Worm (Caenorhabditis elegans) whole organism, late embryonic: ENCODE data around the gene clec-216.

ENCODE experiments used
- C08G9.2 ChIP-seq: sonication (generic microtip); optimal IDR thresholded peaks from 2 replicates; lab custom pipeline; 2016; ENCODE audit warnings: mild to moderate bottlenecking, missing genetic modification characterization, moderate library complexity, missing compliant biosample characterization
- C38D4.7 ChIP-seq: fragments of 200-800 bp; sonication (Bioruptor generic); optimal IDR thresholded peaks from 2 replicates; lab custom pipeline; 2018; ENCODE audit warnings: mild to moderate bottlenecking, missing genetic modification characterization, moderate library complexity, missing compliant biosample characterization
- K09A11.1 ChIP-seq: sonication (generic microtip); optimal IDR thresholded peaks from 2 replicates; lab custom pipeline; 2017; ENCODE audit warnings: antibody characterized with exemption, mild to moderate bottlenecking, missing genetic modification characterization, missing compliant biosample characterization; ENCODE audit not compliant: insufficient read depth
- T23F11.4 ChIP-seq: fragments of 200-800 bp; sonication (Bioruptor generic); optimal IDR thresholded peaks from 2 replicates; lab custom pipeline; 2018; ENCODE audit warnings: mild to moderate bottlenecking, missing genetic modification characterization, missing compliant biosample characterization
- ama-1 ChIP-seq: fragments of 150-350 bp; optimal IDR thresholded peaks from 2 replicates; lab custom pipeline; 2014
- ceh-14 ChIP-seq: sonication (generic microtip); optimal IDR thresholded peaks from 2 replicates; lab custom pipeline; 2016; ENCODE audit warnings: missing genotype, missing genetic modification characterization, missing compliant biosample characterization
- ceh-18 ChIP-seq: sonication (generic microtip); optimal IDR thresholded peaks from 2 replicates; lab custom pipeline; 2016; ENCODE audit warnings: missing genetic modification characterization, missing compliant biosample characterization
- ceh-2 ChIP-seq: sonication (generic microtip); optimal IDR thresholded peaks from 2 replicates; lab custom pipeline; 2016; ENCODE audit warnings: missing genotype, missing genetic modification characterization, missing compliant biosample characterization
- ceh-24 ChIP-seq: sonication (generic microtip); optimal IDR thresholded peaks from 2 replicates; lab custom pipeline; 2016; ENCODE audit warnings: mild to moderate bottlenecking, missing genetic modification characterization, missing compliant biosample characterization
- ceh-30 ChIP-seq: fragments of 150-350 bp; optimal IDR thresholded peaks from 2 replicates; lab custom pipeline; 2014; ENCODE audit warnings: missing biosample characterization, missing genetic modification characterization
- ceh-31 ChIP-seq: sonication (generic microtip); optimal IDR thresholded peaks from 2 replicates; lab custom pipeline; 2016; ENCODE audit warnings: missing genetic modification characterization, missing compliant biosample characterization
- ceh-34 ChIP-seq: sonication (generic microtip); optimal IDR thresholded peaks from 2 replicates; lab custom pipeline; 2016; ENCODE audit warnings: mild to moderate bottlenecking, missing genetic modification characterization, missing compliant biosample characterization
- ceh-48 ChIP-seq: sonication (generic microtip); optimal IDR thresholded peaks from 2 replicates; lab custom pipeline; 2016; ENCODE audit warnings: missing genetic modification characterization, inconsistent platforms, missing compliant biosample characterization
- ceh-6 ChIP-seq: fragments of 200-800 bp; sonication (Bioruptor generic); optimal IDR thresholded peaks from 2 replicates; lab custom pipeline; 2018; ENCODE audit warnings: mild to moderate bottlenecking, missing genetic modification characterization, missing compliant biosample characterization
- ceh-9 ChIP-seq: sonication (generic microtip); optimal IDR thresholded peaks from 2 replicates; lab custom pipeline; 2016; ENCODE audit warnings: mild to moderate bottlenecking, missing genetic modification characterization, inconsistent platforms, missing compliant biosample characterization
- che-1 ChIP-seq: sonication (generic microtip); optimal IDR thresholded peaks from 2 replicates; lab custom pipeline; 2016; ENCODE audit warnings: mild to moderate bottlenecking, missing genetic modification characterization, missing compliant biosample characterization
- dve-1 ChIP-seq: sonication (generic microtip); optimal IDR thresholded peaks from 2 replicates; lab custom pipeline; 2017; ENCODE audit warnings: antibody characterized with exemption, mild to moderate bottlenecking, missing genetic modification characterization, missing compliant biosample characterization
- elt-2 ChIP-seq: sonication (generic microtip); optimal IDR thresholded peaks from 2 replicates; lab custom pipeline; 2016; ENCODE audit warnings: missing genetic modification reagents, missing genetic modification characterization, missing compliant biosample characterization
- elt-4 ChIP-seq: sonication (generic microtip); optimal IDR thresholded peaks from 2 replicates; lab custom pipeline; 2016; ENCODE audit warnings: missing genetic modification characterization, missing compliant biosample characterization
- eyg-1 ChIP-seq: sonication (generic microtip); optimal IDR thresholded peaks from 2 replicates; lab custom pipeline; 2016; ENCODE audit warnings: missing genotype, missing genetic modification characterization, missing compliant biosample characterization
- fkh-10 ChIP-seq: fragments of 150-350 bp; optimal IDR thresholded peaks from 2 replicates; lab custom pipeline; 2014; ENCODE audit warnings: missing biosample characterization, missing genetic modification reagents, missing genetic modification characterization
- fkh-6 ChIP-seq: sonication (generic microtip); optimal IDR thresholded peaks from 2 replicates; lab custom pipeline; 2016; ENCODE audit warnings: missing genetic modification characterization, missing compliant biosample characterization
- hlh-13 ChIP-seq: fragments of 200-800 bp; sonication (Bioruptor generic); optimal IDR thresholded peaks from 2 replicates; lab custom pipeline; 2018; ENCODE audit warnings: mild to moderate bottlenecking, missing genetic modification characterization, missing compliant biosample characterization
- hlh-30 ChIP-seq: sonication (generic microtip); optimal IDR thresholded peaks from 2 replicates; lab custom pipeline; 2017; ENCODE audit warnings: antibody characterized with exemption, missing genetic modification characterization, missing compliant biosample characterization; ENCODE audit not compliant: insufficient read depth
- hlh-6 ChIP-seq: sonication (generic microtip); optimal IDR thresholded peaks from 2 replicates; lab custom pipeline; 2016; ENCODE audit warnings: missing genotype, missing genetic modification characterization, missing compliant biosample characterization
- hlh-8 ChIP-seq: sonication (generic microtip); optimal IDR thresholded peaks from 2 replicates; lab custom pipeline; 2016; ENCODE audit warnings: missing genotype, missing genetic modification characterization, missing compliant biosample characterization
- lin-11 ChIP-seq: fragments of 200-800 bp; sonication (Bioruptor generic); optimal IDR thresholded peaks from 2 replicates; lab custom pipeline; 2018; ENCODE audit warnings: mild to moderate bottlenecking, missing genetic modification characterization, missing compliant biosample characterization
- madf-2 ChIP-seq: sonication (generic microtip); optimal IDR thresholded peaks from 2 replicates; lab custom pipeline; 2017; ENCODE audit warnings: missing genetic modification characterization, missing compliant biosample characterization
- mec-3 ChIP-seq: sonication (generic microtip); optimal IDR thresholded peaks from 2 replicates; lab custom pipeline; 2016; ENCODE audit warnings: borderline replicate concordance, missing genetic modification characterization, missing compliant biosample characterization
- nhr-232 ChIP-seq: sonication (generic microtip); optimal IDR thresholded peaks from 2 replicates; lab custom pipeline; 2016; ENCODE audit warnings: missing genetic modification characterization, missing compliant biosample characterization
- npax-4 ChIP-seq: sonication (generic microtip); optimal IDR thresholded peaks from 2 replicates; lab custom pipeline; 2016; ENCODE audit warnings: missing genetic modification characterization, missing compliant biosample characterization
- odd-2 ChIP-seq: sonication (generic microtip); optimal IDR thresholded peaks from 2 replicates; lab custom pipeline; 2017; ENCODE audit warnings: antibody characterized with exemption, mild to moderate bottlenecking, missing genetic modification characterization, missing compliant biosample characterization
- pax-1 ChIP-seq: fragments of 150-350 bp; optimal IDR thresholded peaks from 2 replicates; lab custom pipeline; 2014; ENCODE audit warnings: missing biosample characterization, missing genetic modification characterization
- pha-4 ChIP-seq: fragments of 150-350 bp; optimal IDR thresholded peaks from 2 replicates; lab custom pipeline; 2018; ENCODE audit warnings: missing biosample characterization, missing genetic modification reagents, missing genetic modification characterization
- pqm-1 ChIP-seq: sonication (generic microtip); optimal IDR thresholded peaks from 2 replicates; lab custom pipeline; 2016; ENCODE audit warnings: missing genetic modification characterization, missing compliant biosample characterization
- pros-1 ChIP-seq: fragments of 150-350 bp; optimal IDR thresholded peaks from 2 replicates; lab custom pipeline; 2014; ENCODE audit warnings: missing biosample characterization, missing genetic modification reagents, missing genetic modification characterization
- rnt-1 ChIP-seq: sonication (generic microtip); optimal IDR thresholded peaks from 2 replicates; lab custom pipeline; 2016; ENCODE audit warnings: missing genetic modification characterization, missing compliant biosample characterization
- sdc-2 ChIP-seq: sonication (generic microtip); optimal IDR thresholded peaks from 2 replicates; lab custom pipeline; 2016; ENCODE audit warnings: missing genotype, missing genetic modification characterization, missing compliant biosample characterization
- sox-4 ChIP-seq: sonication (generic microtip); optimal IDR thresholded peaks from 2 replicates; lab custom pipeline; 2017; ENCODE audit warnings: mild to moderate bottlenecking, missing genetic modification characterization, inconsistent platforms, missing compliant biosample characterization
- tbx-7 ChIP-seq: sonication (generic microtip); optimal IDR thresholded peaks from 2 replicates; lab custom pipeline; 2016; ENCODE audit warnings: missing genotype, missing genetic modification characterization, missing compliant biosample characterization
- unc-42 ChIP-seq: sonication (generic microtip); optimal IDR thresholded peaks from 2 replicates; lab custom pipeline; 2016; ENCODE audit warnings: missing genotype, missing genetic modification characterization, missing compliant biosample characterization
- unc-55 ChIP-seq: sonication (generic microtip); optimal IDR thresholded peaks from 2 replicates; lab custom pipeline; 2017; ENCODE audit warnings: missing biosample characterization, missing genetic modification reagents, missing genetic modification characterization

Gene clec-216

DNA sequence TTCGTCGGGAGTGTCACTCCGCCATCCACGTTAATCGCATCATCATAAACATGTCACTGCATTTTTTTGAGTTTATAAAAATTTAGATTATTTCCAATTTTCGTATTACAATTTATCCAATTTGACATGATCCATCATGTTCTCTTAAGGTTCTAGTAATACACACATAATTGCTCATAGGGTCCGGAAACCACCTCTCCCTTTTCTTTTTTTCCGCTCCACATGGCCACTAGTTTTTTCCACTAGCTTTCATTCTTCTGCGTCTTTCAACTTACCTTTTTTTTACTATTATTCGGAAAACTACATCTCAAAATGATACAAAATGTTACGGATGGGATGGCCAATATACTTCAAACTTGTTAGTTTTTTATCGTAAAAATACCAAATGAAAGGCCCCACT lies 33.1 kb upstream of the clec-216 start, which contains the start of gene Y97E10AL.1:
TSS of gene Y97E10AL.1 (plus strand) at position 301 of the 400 bp plus-strand sequence.
- no peak for TF ChIP-seq hlh-6 (tag; lab: Kevin White, UChicago)
- TF ChIP-seq hlh-8 (tag; lab: Kevin White, UChicago), result no peak
- no peak for TF ChIP-seq npax-4 (tag; lab: Kevin White, UChicago)
- TF ChIP-seq eyg-1 (tag; lab: Kevin White, UChicago), result no peak
- no peak for TF ChIP-seq K09A11.1 (tag; lab: Kevin White, UChicago)
- no peak for TF ChIP-seq sox-4 (tag; lab: Kevin White, UChicago)

DNA sequence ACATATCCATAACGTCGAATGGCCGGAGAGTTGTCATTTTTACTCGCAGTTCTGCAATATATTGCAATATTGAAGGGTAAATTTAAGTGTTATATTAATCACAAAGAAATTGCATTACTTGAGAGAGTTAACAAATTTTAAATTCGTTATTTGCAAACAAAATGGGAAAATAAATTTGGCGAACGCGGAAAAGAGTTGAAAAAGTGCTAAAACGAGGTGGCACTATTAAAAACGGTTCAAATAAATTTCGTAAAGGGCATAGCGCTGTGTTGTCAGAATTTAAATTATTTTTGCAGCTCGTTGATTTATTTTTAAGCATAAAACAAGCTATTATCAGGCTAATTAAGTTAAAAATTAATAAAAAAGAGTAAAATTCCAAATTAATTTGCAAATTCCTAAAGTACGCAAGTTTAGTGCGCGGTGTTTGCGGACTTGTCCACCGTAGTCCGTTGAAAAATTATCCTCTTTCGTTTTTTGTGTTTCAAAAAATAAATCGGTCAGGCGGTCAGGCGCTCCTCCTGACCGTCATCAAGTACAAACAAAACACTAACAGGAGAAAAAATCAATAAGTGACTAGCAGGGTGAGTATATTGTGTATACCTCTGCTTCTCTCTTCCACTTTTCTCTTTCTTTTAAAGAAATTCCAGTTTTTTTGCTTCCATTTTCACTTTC lies 30.8 kb upstream of the clec-216 start, which contains the start of the genes natb-1 and abhd-12:
TSS of gene natb-1 (minus strand) at position 51 of the 672 bp plus-strand sequence.
TSS of gene abhd-12 (plus strand) at position 499 of the 672 bp plus-strand sequence.
- no peak for TF ChIP-seq ceh-9 (tag; lab: Kevin White, UChicago)
- TF ChIP-seq sox-4 (tag; lab: Kevin White, UChicago), result no peak
- no peak for TF ChIP-seq dve-1 (tag; lab: Kevin White, UChicago)
- no peak for TF ChIP-seq C08G9.2 (tag; lab: Kevin White, UChicago)
- TF ChIP-seq ceh-34 (tag; lab: Kevin White, UChicago), result no peak
- TF ChIP-seq madf-2 (tag; lab: Kevin White, UChicago), result no peak
- TF ChIP-seq pax-1, result no peak
- no peak for TF ChIP-seq K09A11.1 (tag; lab: Kevin White, UChicago)
- TF ChIP-seq odd-2 (tag; lab: Kevin White, UChicago), result no peak
- no peak for TF ChIP-seq pros-1 (tag; lab: Kevin White, UChicago)
- TF ChIP-seq ceh-14 (tag; lab: Kevin White, UChicago), result peak; percentile 70
- peak; percentile 16 for TF ChIP-seq hlh-30 (tag; lab: Kevin White, UChicago)
- no peak for TF ChIP-seq hlh-13 (GFP tag; lab: Kevin White, UChicago)
- no peak for TF ChIP-seq fkh-6
- no peak for TF ChIP-seq hlh-6 (tag; lab: Kevin White, UChicago)
- TF ChIP-seq T23F11.4 (GFP tag; lab: Kevin White, UChicago), result no peak
- TF ChIP-seq unc-42 (tag; lab: Kevin White, UChicago), result peak; percentile 77
- TF ChIP-seq ceh-30 (tag; lab: Kevin White, UChicago), result peak; percentile 27
- TF ChIP-seq hlh-8 (tag; lab: Kevin White, UChicago), result no peak
- no peak for TF ChIP-seq fkh-10 (GFP tag; lab: Kevin White, UChicago)
- TF ChIP-seq ceh-2 (tag; lab: Kevin White, UChicago), result no peak
- TF ChIP-seq rnt-1, result no peak
- TF ChIP-seq sdc-2 (tag; lab: Kevin White, UChicago), result no peak
- TF ChIP-seq pha-4 (tag; lab: Kevin White, UChicago), result no peak
- TF ChIP-seq nhr-232 (tag; lab: Kevin White, UChicago), result no peak
- no peak for TF ChIP-seq ceh-48 (tag; lab: Kevin White, UChicago)
- TF ChIP-seq ceh-24 (tag; lab: Kevin White, UChicago), result no peak
- no peak for TF ChIP-seq ceh-31 (tag; lab: Kevin White, UChicago)
- TF ChIP-seq mec-3 (tag; lab: Kevin White, UChicago), result no peak
- TF ChIP-seq ama-1 (lab: Kevin White, UChicago), result no peak
- no peak for TF ChIP-seq unc-55 (GFP tag; lab: Kevin White, UChicago)

DNA sequence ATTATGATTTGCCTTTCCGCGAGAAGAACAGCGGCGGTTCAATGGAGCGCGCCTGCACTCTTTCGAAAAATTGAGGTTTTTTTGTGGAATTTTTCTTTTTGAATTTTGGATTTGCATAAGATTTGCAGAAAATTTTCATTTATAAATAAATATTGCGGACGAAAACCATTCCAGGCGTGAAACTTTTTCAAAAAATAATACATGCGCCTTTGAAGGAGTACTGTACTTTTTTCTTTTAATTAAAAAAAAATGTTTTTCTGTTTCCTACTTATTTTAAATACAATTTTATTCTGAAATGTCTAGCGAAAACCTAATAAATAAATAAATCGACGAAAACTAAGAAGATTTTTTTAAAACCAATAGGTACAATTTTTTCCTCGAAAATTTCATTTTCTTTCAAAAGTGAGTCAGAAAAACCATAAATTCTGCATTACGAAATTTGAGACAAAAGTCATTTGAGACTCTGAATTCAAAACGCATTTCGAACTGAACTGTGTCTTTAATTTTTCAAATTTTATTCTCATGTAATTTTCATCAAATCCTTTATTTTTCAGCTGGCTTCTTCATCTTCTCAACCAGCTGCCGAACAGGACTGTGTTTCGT lies 28.3 kb upstream of the clec-216 start, which contains the start of gene F26D11.1:
TSS of gene F26D11.1 (plus strand) at position 553 of the 603 bp plus-strand sequence.
- TF ChIP-seq elt-4 (tag; lab: Kevin White, UChicago) (no peak), ceh-2 (tag; lab: Kevin White, UChicago) (no peak), ceh-18 (tag; lab: Kevin White, UChicago) (no peak), pha-4 (tag; lab: Kevin White, UChicago) (no peak), C08G9.2 (tag; lab: Kevin White, UChicago) (no peak), tbx-7 (tag; lab: Kevin White, UChicago) (no peak), nhr-232 (tag; lab: Kevin White, UChicago) (no peak), pros-1 (tag; lab: Kevin White, UChicago) (no peak), mec-3 (tag; lab: Kevin White, UChicago) (no peak), che-1 (tag; lab: Kevin White, UChicago) (no peak), pqm-1 (tag; lab: Kevin White, UChicago) (no peak), ceh-6 (GFP tag; lab: Kevin White, UChicago) (no peak), lin-11 (tag; lab: Kevin White, UChicago) (no peak), C38D4.7 (no peak), fkh-10 (GFP tag; lab: Kevin White, UChicago) (no peak), ceh-30 (tag; lab: Kevin White, UChicago) (no peak), hlh-6 (tag; lab: Kevin White, UChicago) (no peak), elt-2 (tag; lab: Kevin White, UChicago) (no peak)
- TF ChIP-seq, all 69 proteins: peak for 0
